Worm (Caenorhabditis elegans) whole organism, young adult: ENCODE measurements around the gene R74.2.
A peak's percentile ranks its signal among the peaks of the same experiment; 100 is the strongest.

Experiments used
- B0019.2 ChIP-seq: fragments of 200-800 bp; sonication (Bioruptor generic); conservative IDR thresholded peaks from 2 replicates; pipeline ENCODE4 v1.3.6; 2022; ENCODE audit warnings: missing genetic modification reagents, missing genetic modification characterization, missing compliant biosample characterization
- B0261.1 ChIP-seq: sonication (generic microtip); optimal IDR thresholded peaks from 2 replicates; lab custom pipeline; 2016; ENCODE audit warnings: mild to moderate bottlenecking, missing genetic modification characterization, moderate library complexity, missing compliant biosample characterization
- D2030.7 ChIP-seq: fragments of 200-800 bp; sonication (Bioruptor generic); IDR thresholded peaks from 2 replicates; pipeline ENCODE4 v1.3.6; 2022; ENCODE audit warnings: missing genetic modification reagents, missing genetic modification characterization, missing compliant biosample characterization
- F22D6.2 ChIP-seq: sonication (generic microtip); optimal IDR thresholded peaks from 2 replicates; lab custom pipeline; 2016; ENCODE audit warnings: mild to moderate bottlenecking, missing genetic modification characterization, missing compliant biosample characterization
- F33H1.4 ChIP-seq: fragments of 200-800 bp; sonication (Bioruptor generic); IDR thresholded peaks from 2 replicates; pipeline ENCODE4 v1.3.6; 2022; ENCODE audit warnings: missing genetic modification reagents, missing genetic modification characterization, missing compliant biosample characterization
- F37B4.10 ChIP-seq: fragments of 200-800 bp; sonication (Bioruptor generic); IDR thresholded peaks from 2 replicates; pipeline ENCODE4 v1.3.6; 2022; ENCODE audit warnings: missing genetic modification characterization, missing compliant biosample characterization
- F49E8.2 ChIP-seq: sonication (generic microtip); optimal IDR thresholded peaks from 3 replicates; lab custom pipeline; 2017; ENCODE audit warnings: missing genetic modification characterization, mild to moderate bottlenecking, missing compliant biosample characterization, antibody characterized with exemption, moderate library complexity; ENCODE audit not compliant: insufficient read depth
- T26A5.8 ChIP-seq: sonication (generic microtip); optimal IDR thresholded peaks from 2 replicates; lab custom pipeline; 2016; ENCODE audit warnings: missing genetic modification characterization, missing compliant biosample characterization
- Y56A3A.18 ChIP-seq: fragments of 200-800 bp; sonication (Bioruptor generic); IDR thresholded peaks from 2 replicates; pipeline ENCODE4 v1.3.6; 2022; ENCODE audit warnings: missing genetic modification reagents, missing genetic modification characterization, missing compliant biosample characterization
- Y67H2A.10 ChIP-seq: fragments of 200-800 bp; sonication (Bioruptor generic); conservative IDR thresholded peaks from 2 replicates; pipeline ENCODE4 v1.3.6; 2022; ENCODE audit warnings: missing genetic modification reagents, missing genetic modification characterization, missing compliant biosample characterization
- Y95B8A.8 ChIP-seq: fragments of 200-800 bp; sonication (Bioruptor generic); IDR thresholded peaks from 2 replicates; pipeline ENCODE4 v1.3.6; 2022; ENCODE audit warnings: missing genetic modification reagents, missing genetic modification characterization, missing compliant biosample characterization
- atf-7 ChIP-seq: sonication (generic microtip); optimal IDR thresholded peaks from 2 replicates; lab custom pipeline; 2017; ENCODE audit warnings: mild to moderate bottlenecking, missing genetic modification characterization, missing compliant biosample characterization
- attf-3 ChIP-seq: fragments of 200-800 bp; sonication (Bioruptor generic); conservative IDR thresholded peaks from 2 replicates; pipeline ENCODE4 v1.3.6; 2022; ENCODE audit warnings: missing genetic modification reagents, missing genetic modification characterization, missing compliant biosample characterization
- cebp-1 ChIP-seq, 2 experiments: fragments of 200-800 bp in 1 of 2; sonication (Bioruptor generic) in 1 of 2; sonication (generic microtip) in 1 of 2; IDR thresholded peaks in 1 of 2; optimal IDR thresholded peaks in 1 of 2; 2 replicates each; pipeline versions ENCODE4 v1.3.6 to Lab custom; 2017 to 2022; ENCODE audit warnings: missing compliant biosample characterization in 2 of 2, missing genetic modification characterization in 2 of 2, mild to moderate bottlenecking in 1 of 2, missing genetic modification reagents in 1 of 2, moderate library complexity in 1 of 2
- cebp-2 ChIP-seq: fragments of 200-800 bp; sonication (Bioruptor generic); IDR thresholded peaks from 2 replicates; pipeline ENCODE4 v1.3.6; 2022; ENCODE audit warnings: missing genetic modification characterization, missing compliant biosample characterization
- ceh-100 ChIP-seq: fragments of 200-800 bp; sonication (Bioruptor generic); IDR thresholded peaks from 2 replicates; pipeline ENCODE4 v1.3.6; 2022; ENCODE audit warnings: missing genetic modification reagents, missing genetic modification characterization, missing compliant biosample characterization
- ceh-58 ChIP-seq: fragments of 200-800 bp; sonication (Bioruptor generic); IDR thresholded peaks from 2 replicates; pipeline ENCODE4 v1.3.6; 2022; ENCODE audit warnings: missing genetic modification characterization, missing compliant biosample characterization
- die-1 ChIP-seq: sonication (generic microtip); optimal IDR thresholded peaks from 2 replicates; lab custom pipeline; 2016; ENCODE audit warnings: missing genotype, mild to moderate bottlenecking, missing genetic modification characterization, missing compliant biosample characterization
- egl-18 ChIP-seq: fragments of 200-800 bp; sonication (Bioruptor generic); IDR thresholded peaks from 2 replicates; pipeline ENCODE4 v1.3.6; 2022; ENCODE audit warnings: missing genetic modification reagents, missing genetic modification characterization, missing compliant biosample characterization
- egrh-3 ChIP-seq: fragments of 200-800 bp; sonication (Bioruptor generic); IDR thresholded peaks from 2 replicates; pipeline ENCODE4 v1.3.6; 2022; ENCODE audit warnings: missing genetic modification reagents, missing genetic modification characterization, missing compliant biosample characterization
- ekl-4 ChIP-seq: fragments of 200-800 bp; sonication (Bioruptor generic); IDR thresholded peaks from 2 replicates; pipeline ENCODE4 v1.3.6; 2022; ENCODE audit warnings: missing genetic modification reagents, missing genetic modification characterization, missing compliant biosample characterization
- ets-4 ChIP-seq: fragments of 200-800 bp; sonication (Bioruptor generic); optimal IDR thresholded peaks from 2 replicates; lab custom pipeline; 2018; ENCODE audit warnings: mild to moderate bottlenecking, missing genetic modification characterization, missing compliant biosample characterization
- him-1 ChIP-seq: sonication (generic microtip); optimal IDR thresholded peaks from 2 replicates; lab custom pipeline; 2016; ENCODE audit warnings: missing genotype, missing genetic modification reagents, missing genetic modification characterization, missing compliant biosample characterization
- hmg-1.2 ChIP-seq: fragments of 200-800 bp; sonication (Bioruptor generic); IDR thresholded peaks from 2 replicates; pipeline ENCODE4 v1.3.6; 2022; ENCODE audit warnings: missing genetic modification reagents, missing genetic modification characterization, missing compliant biosample characterization
- hmg-20 ChIP-seq: fragments of 200-800 bp; sonication (Bioruptor generic); IDR thresholded peaks from 2 replicates; pipeline ENCODE4 v1.3.6; 2022; ENCODE audit warnings: missing genetic modification reagents, missing genetic modification characterization, missing compliant biosample characterization
- hrde-1 ChIP-seq: sonication (generic microtip); optimal IDR thresholded peaks from 2 replicates; lab custom pipeline; 2016; ENCODE audit warnings: missing genetic modification characterization, mild to moderate bottlenecking, missing compliant biosample characterization, moderate library complexity, missing genotype, missing genetic modification reagents, borderline replicate concordance
- lag-1 ChIP-seq: fragments of 200-800 bp; sonication (Bioruptor generic); IDR thresholded peaks from 2 replicates; pipeline ENCODE4 v1.3.6; 2022; ENCODE audit warnings: missing genetic modification reagents, missing genetic modification characterization, missing compliant biosample characterization
- let-526 ChIP-seq: fragments of 200-800 bp; sonication (Bioruptor generic); IDR thresholded peaks from 2 replicates; pipeline ENCODE4 v1.3.6; 2022; ENCODE audit warnings: missing genetic modification reagents, missing genetic modification characterization, missing compliant biosample characterization
- lin-26 ChIP-seq: fragments of 200-800 bp; sonication (Bioruptor generic); IDR thresholded peaks from 2 replicates; pipeline ENCODE4 v1.3.6; 2022; ENCODE audit warnings: missing genetic modification reagents, missing genetic modification characterization, missing compliant biosample characterization
- lin-35 ChIP-seq, 3 experiments: fragments of 150-350 bp in 2 of 3; sonication (generic microtip) in 1 of 3; optimal IDR thresholded peaks; 2 replicates each; lab custom pipeline; 2014 to 2018; ENCODE audit warnings: missing biosample characterization in 3 of 3, missing genetic modification characterization in 3 of 3, missing genetic modification reagents in 3 of 3
- lir-1 ChIP-seq: fragments of 200-800 bp; sonication (Bioruptor generic); conservative IDR thresholded peaks from 2 replicates; pipeline ENCODE4 v1.3.6; 2022; ENCODE audit warnings: missing genetic modification reagents, missing genetic modification characterization, missing compliant biosample characterization
- lsy-27 ChIP-seq: sonication (generic microtip); optimal IDR thresholded peaks from 2 replicates; lab custom pipeline; 2017; ENCODE audit warnings: missing genetic modification characterization, mild to moderate bottlenecking, missing compliant biosample characterization, antibody characterized with exemption, missing genotype, borderline replicate concordance; ENCODE audit not compliant: insufficient read depth
- madf-10 ChIP-seq: sonication (generic microtip); optimal IDR thresholded peaks from 2 replicates; lab custom pipeline; 2016; ENCODE audit warnings: mild to moderate bottlenecking, missing genetic modification characterization, missing compliant biosample characterization
- madf-3 ChIP-seq: fragments of 200-800 bp; sonication (Bioruptor generic); IDR thresholded peaks from 2 replicates; pipeline ENCODE4 v1.3.6; 2022; ENCODE audit warnings: missing genetic modification reagents, missing genetic modification characterization, missing compliant biosample characterization
- nhr-27 ChIP-seq: fragments of 200-800 bp; sonication (Bioruptor generic); optimal IDR thresholded peaks from 2 replicates; lab custom pipeline; 2018; ENCODE audit warnings: mild to moderate bottlenecking, missing genetic modification characterization, moderate library complexity, missing compliant biosample characterization
- nhr-90 ChIP-seq: sonication (generic microtip); optimal IDR thresholded peaks from 2 replicates; lab custom pipeline; 2016; ENCODE audit warnings: missing genotype, mild to moderate bottlenecking, missing genetic modification characterization, missing compliant biosample characterization
- sdz-38 ChIP-seq: sonication (generic microtip); optimal IDR thresholded peaks from 2 replicates; lab custom pipeline; 2016; ENCODE audit warnings: missing genotype, missing genetic modification characterization, missing compliant biosample characterization
- sea-2 ChIP-seq: fragments of 200-800 bp; sonication (Bioruptor generic); IDR thresholded peaks from 2 replicates; pipeline ENCODE4 v1.3.6; 2022; ENCODE audit warnings: missing genetic modification characterization, missing compliant biosample characterization
- snpc-1.1 ChIP-seq: sonication (generic microtip); optimal IDR thresholded peaks from 2 replicates; lab custom pipeline; 2017; ENCODE audit warnings: missing genetic modification characterization, mild to moderate bottlenecking, missing compliant biosample characterization, antibody characterized with exemption, moderate library complexity, missing genotype, missing genetic modification reagents; ENCODE audit not compliant: insufficient read depth
- snpc-1.3 ChIP-seq: sonication (generic microtip); optimal IDR thresholded peaks from 2 replicates; lab custom pipeline; 2017; ENCODE audit warnings: missing genetic modification characterization, mild to moderate bottlenecking, missing compliant biosample characterization, antibody characterized with exemption, moderate library complexity, missing genotype, missing genetic modification reagents; ENCODE audit not compliant: insufficient read depth
- tbp1 ChIP-seq: fragments of 200-800 bp; sonication (Bioruptor generic); optimal IDR thresholded peaks from 2 replicates; lab custom pipeline; 2018; ENCODE audit warnings: mild to moderate bottlenecking, missing genetic modification characterization, missing compliant biosample characterization
- xnd-1 ChIP-seq: sonication (generic microtip); optimal IDR thresholded peaks from 2 replicates; lab custom pipeline; 2016; ENCODE audit warnings: missing genotype, missing genetic modification reagents, missing genetic modification characterization, missing compliant biosample characterization
- ztf-18 ChIP-seq: sonication (generic microtip); optimal IDR thresholded peaks from 2 replicates; lab custom pipeline; 2016; ENCODE audit warnings: missing genotype, mild to moderate bottlenecking, missing genetic modification characterization, missing compliant biosample characterization
- ztf-22 ChIP-seq: fragments of 200-800 bp; sonication (Bioruptor generic); optimal IDR thresholded peaks from 2 replicates; lab custom pipeline; 2018; ENCODE audit warnings: mild to moderate bottlenecking, missing genetic modification characterization, moderate library complexity, missing compliant biosample characterization
- ztf-26 ChIP-seq: sonication (generic microtip); optimal IDR thresholded peaks from 2 replicates; lab custom pipeline; 2017; ENCODE audit warnings: missing genetic modification characterization, missing compliant biosample characterization
- ztf-6 ChIP-seq: fragments of 200-800 bp; sonication (Bioruptor generic); IDR thresholded peaks from 2 replicates; pipeline ENCODE4 v1.3.6; 2022; ENCODE audit warnings: missing genetic modification reagents, missing genetic modification characterization, missing compliant biosample characterization

The R74.2 gene

ce11 chrIII:4195306-4196008 lies 7.5 kb downstream of the R74.2 start (continued):
- TF ChIP-seq F33H1.4 (0 out of 2 replicates have a peak, but pooled peaks have one; percentile 11), tbp1 (GFP tag; lab: Kevin White, UChicago) (peak; percentile 41), ztf-26 (peak; percentile 56), atf-7 (peak; percentile 84), hmg-20 (GFP tag; lab: Robert Waterston, UW) (peak; percentile 81), snpc-1.3 (tag; lab: Kevin White, UChicago) (peak; percentile 41), nhr-27 (tag; lab: Kevin White, UChicago) (no peak), hmg-1.2 (peak; percentile 36; the same call in 1 of the 2 replicates), cebp-2 (GFP tag; lab: Robert Waterston, UW) (no peak), sea-2 (GFP tag; lab: Robert Waterston, UW) (no peak), ztf-6 (no peak), ekl-4 (peak; percentile 83), Y95B8A.8 (no peak), F37B4.10 (GFP tag; lab: Robert Waterston, UW) (no peak), him-1 (no peak), ztf-22 (GFP tag; lab: Kevin White, UChicago) (no peak), lir-1 (GFP tag; lab: Robert Waterston, UW) (no peak), egl-18 (GFP tag; lab: Robert Waterston, UW) (no peak), xnd-1 (tag; lab: Kevin White, UChicago) (no peak), ceh-58 (no peak), T26A5.8 (tag; lab: Kevin White, UChicago) (no peak), sdz-38 (tag; lab: Kevin White, UChicago) (no peak), B0261.1 (tag; lab: Kevin White, UChicago) (peak; percentile 14), madf-3 (GFP tag; lab: Robert Waterston, UW) (peak; percentile 56; the same call in 1 of the 2 replicates), let-526 (GFP tag; lab: Robert Waterston, UW) (0 out of 2 replicates have a peak, but pooled peaks have one; percentile 49), lsy-27 (no peak), lin-26 (GFP tag; lab: Robert Waterston, UW) (peak; percentile 41; the same call in 1 of the 2 replicates), Y56A3A.18 (peak; percentile 87), egrh-3 (no peak), snpc-1.1 (tag; lab: Kevin White, UChicago) (no peak), die-1 (tag; lab: Kevin White, UChicago) (no peak), ets-4 (GFP tag; lab: Kevin White, UChicago) (peak; percentile 11), D2030.7 (GFP tag; lab: Robert Waterston, UW) (0 out of 2 replicates have a peak, but pooled peaks have one; percentile 24), F22D6.2 (tag; lab: Kevin White, UChicago) (no peak), madf-10 (tag; lab: Kevin White, UChicago) (peak; percentile 33), hrde-1 (tag; lab: Kevin White, UChicago) (no peak), nhr-90 (tag; lab: Kevin White, UChicago) (peak; percentile 59), Y67H2A.10 (GFP tag; lab: Robert Waterston, UW) (no peak), lin-35 (GFP tag; optimal IDR thresholded peaks at IDR 0.05; lab: Kevin White, UChicago) (peak in 1 of 3 experiments; percentile 62), B0019.2 (GFP tag; lab: Robert Waterston, UW) (no peak), lag-1 (GFP tag; lab: Robert Waterston, UW) (no peak), F49E8.2 (tag; lab: Kevin White, UChicago) (no peak), ztf-18 (tag; lab: Kevin White, UChicago) (no peak), ceh-100 (GFP tag; lab: Robert Waterston, UW) (no peak; the same call in 1 of the 2 replicates), cebp-1 (GFP tag; IDR thresholded peaks at IDR 0.05; lab: Robert Waterston, UW) (no peak), cebp-1 (tag; optimal IDR thresholded peaks at IDR 0.05; lab: Kevin White, UChicago) (peak; percentile 62), attf-3 (no peak)
